Fruit fly (Drosophila melanogaster): Measurements from ENCODE around the gene CG2924.
A peak's percentile ranks its signal among the peaks of the same experiment; 100 is the strongest.

The CG2924 gene

DNA sequence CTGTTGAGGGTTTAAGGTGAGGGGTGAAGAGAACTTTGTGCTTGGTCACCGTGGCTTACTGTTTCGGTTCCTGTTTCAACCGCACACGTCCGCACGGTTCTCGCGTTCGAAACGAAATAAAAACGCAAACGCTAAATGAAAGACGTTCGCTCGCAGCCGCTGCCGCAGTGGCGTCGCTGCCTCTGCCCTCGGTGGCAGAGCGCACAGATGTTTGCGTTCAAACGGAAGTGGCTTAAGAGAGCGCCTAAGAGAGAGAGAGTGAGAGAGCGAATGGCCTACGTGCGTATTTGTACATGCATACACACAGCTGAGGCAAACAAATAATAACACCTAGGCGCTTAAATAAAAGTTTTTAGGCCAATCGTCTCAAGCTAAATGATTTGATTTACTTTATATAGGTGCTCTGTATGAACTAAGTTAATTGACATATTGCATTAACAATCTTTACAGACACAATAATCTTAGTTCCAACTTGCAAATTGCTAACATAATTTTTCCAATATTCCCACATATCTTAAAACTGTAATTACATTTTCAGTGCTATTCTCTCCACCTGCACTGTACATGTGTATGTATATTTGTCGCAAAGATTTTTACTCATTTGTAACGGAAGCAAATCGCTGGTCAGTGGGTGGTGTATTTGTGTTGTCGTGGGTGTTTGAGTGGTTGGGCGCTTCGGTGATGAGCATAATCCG, 22.9 kb upstream of the CG2924 start, which contains the start of gene CG2865 (continued):
- TF ChIP-seq CG4820 (GFP tag; optimal IDR thresholded peaks at IDR 0.05) (peak; percentile 91), CG33557 (GFP tag; optimal IDR thresholded peaks at IDR 0.05) (peak; percentile 93), chif (GFP tag; optimal IDR thresholded peaks at IDR 0.05) (peak; percentile 86 to 92), ab (GFP tag; optimal IDR thresholded peaks at IDR 0.05) (peak; percentile 82), abd-A (tag; optimal IDR thresholded peaks at IDR 0.05) (peak; percentile 96), CG7357 (GFP tag; IDR thresholded peaks at IDR 0.05) (peak; percentile 77), slbo (GFP tag; IDR thresholded peaks at IDR 0.05) (peak; percentile 88), CG3065 (GFP tag; optimal IDR thresholded peaks at IDR 0.05) (peak; percentile 62), Hr39 (optimal IDR thresholded peaks at IDR 0.05) (no peak), Hr51 (GFP tag; optimal IDR thresholded peaks at IDR 0.05) (peak; percentile 84 to 97), kah (GFP tag; optimal IDR thresholded peaks at IDR 0.05) (peak; percentile 89), CG7271 (tag; optimal IDR thresholded peaks at IDR 0.05) (peak; percentile 56), CG10565 (GFP tag; optimal IDR thresholded peaks at IDR 0.05) (peak; percentile 83), CrebB (tag; optimal IDR thresholded peaks at IDR 0.05) (peak; percentile 96), fd96Cb (tag; optimal IDR thresholded peaks at IDR 0.05) (peak; percentile 90), CG13424 (tag; optimal IDR thresholded peaks at IDR 0.05) (peak; percentile 98), jing (GFP tag; optimal IDR thresholded peaks at IDR 0.05) (peak; percentile 85), kni (GFP tag; optimal IDR thresholded peaks at IDR 0.05) (peak; percentile 97), trh (GFP tag; optimal IDR thresholded peaks at IDR 0.05) (peak; percentile 75), Dip3 (GFP tag; optimal IDR thresholded peaks at IDR 0.05) (peak; percentile 89), CG11504 (tag; optimal IDR thresholded peaks at IDR 0.05) (peak; percentile 96), CG3995 (GFP tag; optimal IDR thresholded peaks at IDR 0.05) (peak; percentile 72), shn (GFP tag; optimal IDR thresholded peaks at IDR 0.05) (peak; percentile 89), CG4617 (GFP tag; optimal IDR thresholded peaks at IDR 0.05; ENCODE audit: borderline replicate concordance) (peak; percentile 83), CG2202 (tag; optimal IDR thresholded peaks at IDR 0.05) (peak; percentile 89), Usf (GFP tag; optimal IDR thresholded peaks at IDR 0.05) (peak; percentile 82), vvl (GFP tag; IDR thresholded peaks at IDR 0.05) (peak; percentile 94), pb (GFP tag; optimal IDR thresholded peaks at IDR 0.05) (peak; percentile 83), CG10147 (GFP tag; optimal IDR thresholded peaks at IDR 0.05) (peak; percentile 94), NfI (GFP tag; optimal IDR thresholded peaks at IDR 0.05) (peak; percentile 95), CG8290 (GFP tag; optimal IDR thresholded peaks at IDR 0.05) (peak; percentile 62), CG8290 (tag; optimal IDR thresholded peaks at IDR 0.05) (peak; percentile 70 to 88), ato (GFP tag; IDR thresholded peaks at IDR 0.05; ENCODE audit: partially characterized antibody) (no peak), nau (GFP tag; optimal IDR thresholded peaks at IDR 0.05) (peak; percentile 94), cg (GFP tag; optimal IDR thresholded peaks at IDR 0.05) (peak; percentile 81), sima (GFP tag; optimal IDR thresholded peaks at IDR 0.05) (peak; percentile 74), HmgD (GFP tag; optimal IDR thresholded peaks at IDR 0.05) (peak; percentile 77), CG15696 (tag; optimal IDR thresholded peaks at IDR 0.05) (peak; percentile 93), CG30020 (tag; optimal IDR thresholded peaks at IDR 0.05) (peak; percentile 81), CG6654 (GFP tag; optimal IDR thresholded peaks at IDR 0.05) (peak; percentile 76), CG33213 (GFP tag; optimal IDR thresholded peaks at IDR 0.05) (peak; percentile 68), slou (GFP tag; optimal IDR thresholded peaks at IDR 0.05) (peak; percentile 80), CG14441 (GFP tag; IDR thresholded peaks at IDR 0.05) (peak; percentile 82), cwo (GFP tag; optimal IDR thresholded peaks at IDR 0.05) (peak; percentile 94), CG17568 (GFP tag; optimal IDR thresholded peaks at IDR 0.05) (peak; percentile 95), ERR (GFP tag; optimal IDR thresholded peaks at IDR 0.05) (peak; percentile 82), lilli (GFP tag; optimal IDR thresholded peaks at IDR 0.05) (peak; percentile 94), CG9437 (GFP tag; optimal IDR thresholded peaks at IDR 0.05) (peak; percentile 91), CG1603 (tag; optimal IDR thresholded peaks at IDR 0.05) (peak; percentile 88)

Measured in whole organism, embryonic.